Fruit fly (Drosophila melanogaster) whole organism, embryonic: ENCODE results near the gene Tsr1.

ENCODE experiments used
- CG10147 ChIP-seq: fragments of 200-800 bp; sonication (Bioruptor generic); optimal IDR thresholded peaks from 2 replicates; lab custom pipeline; 2019; ENCODE audit warnings: missing biosample characterization, mild to moderate bottlenecking, missing genetic modification characterization, moderate library complexity
- CG10267 ChIP-seq: fragments of 200-800 bp; sonication (Bioruptor generic); optimal IDR thresholded peaks from 2 replicates; lab custom pipeline; 2018; ENCODE audit warnings: missing biosample characterization, mild to moderate bottlenecking, missing genetic modification characterization, moderate library complexity
- CG11504 ChIP-seq: fragments of 200-800 bp; sonication (Bioruptor generic); optimal IDR thresholded peaks from 3 replicates; lab custom pipeline; 2019; ENCODE audit warnings: missing biosample characterization, mild to moderate bottlenecking, missing genetic modification characterization, moderate library complexity
- CG12659 ChIP-seq: fragments of 200-800 bp; sonication (Bioruptor generic); optimal IDR thresholded peaks from 3 replicates; lab custom pipeline; 2017; ENCODE audit warnings: mild to moderate bottlenecking, missing biosample characterization, missing genetic modification reagents, missing genetic modification characterization
- CG12769 ChIP-seq: fragments of 200-800 bp; sonication (Bioruptor generic); optimal IDR thresholded peaks from 2 replicates; lab custom pipeline; 2019; ENCODE audit warnings: missing biosample characterization, mild to moderate bottlenecking, missing genetic modification characterization, moderate library complexity
- CG13296 ChIP-seq: fragments of 200-800 bp; sonication (Bioruptor generic); optimal IDR thresholded peaks from 3 replicates; lab custom pipeline; 2018; ENCODE audit warnings: missing biosample characterization, mild to moderate bottlenecking, missing genetic modification characterization
- CG13424 ChIP-seq: fragments of 200-800 bp; sonication (Bioruptor generic); optimal IDR thresholded peaks from 2 replicates; lab custom pipeline; 2019; ENCODE audit warnings: missing biosample characterization, mild to moderate bottlenecking, missing genetic modification characterization, moderate library complexity
- CG14014 ChIP-seq: fragments of 200-800 bp; sonication (Bioruptor generic); IDR thresholded peaks from 2 replicates; pipeline ENCODE4 v1.3.6; 2022; ENCODE audit warnings: missing biosample characterization, missing genetic modification characterization
- CG17568 ChIP-seq: fragments of 200-800 bp; sonication (Bioruptor generic); optimal IDR thresholded peaks from 2 replicates; lab custom pipeline; 2018; ENCODE audit warnings: missing biosample characterization, mild to moderate bottlenecking, missing genetic modification characterization, moderate library complexity
- CG18619 ChIP-seq: fragments of 200-800 bp; sonication (Bioruptor generic); optimal IDR thresholded peaks from 3 replicates; lab custom pipeline; 2017; ENCODE audit warnings: missing biosample characterization, mild to moderate bottlenecking, missing genetic modification characterization
- CG2678 ChIP-seq: fragments of 200-800 bp; sonication (Bioruptor generic); optimal IDR thresholded peaks from 3 replicates; lab custom pipeline; 2019; ENCODE audit warnings: missing biosample characterization, mild to moderate bottlenecking, missing genetic modification characterization, moderate library complexity
- CG2889 ChIP-seq: fragments of 200-800 bp; sonication (Bioruptor generic); IDR thresholded peaks from 3 replicates; pipeline ENCODE4 v1.3.6; 2022; ENCODE audit warnings: missing biosample characterization, missing genetic modification characterization
- CG34376 ChIP-seq: fragments of 200-800 bp; sonication (Bioruptor generic); optimal IDR thresholded peaks from 2 replicates; lab custom pipeline; 2018; ENCODE audit warnings: missing biosample characterization, mild to moderate bottlenecking, missing genetic modification characterization
- CG3847 ChIP-seq: fragments of 200-800 bp; sonication (Bioruptor generic); IDR thresholded peaks from 2 replicates; pipeline ENCODE4 v1.3.6; 2022; ENCODE audit warnings: missing biosample characterization, missing genetic modification characterization
- CG6765 ChIP-seq: fragments of 200-800 bp; sonication (Bioruptor generic); optimal IDR thresholded peaks from 3 replicates; lab custom pipeline; 2017; ENCODE audit warnings: missing biosample characterization, mild to moderate bottlenecking, missing genetic modification characterization
- CG7556 ChIP-seq: fragments of 200-800 bp; sonication (Bioruptor generic); optimal IDR thresholded peaks from 2 replicates; lab custom pipeline; 2017; ENCODE audit warnings: missing biosample characterization, mild to moderate bottlenecking, missing genetic modification characterization
- CG7839 ChIP-seq: fragments of 200-800 bp; sonication (Bioruptor generic); optimal IDR thresholded peaks from 3 replicates; lab custom pipeline; 2018; ENCODE audit warnings: missing biosample characterization, mild to moderate bottlenecking, missing genetic modification characterization, moderate library complexity
- CG9727 ChIP-seq: fragments of 200-800 bp; sonication (Bioruptor generic); optimal IDR thresholded peaks from 3 replicates; lab custom pipeline; 2017; ENCODE audit warnings: missing biosample characterization, mild to moderate bottlenecking, missing genetic modification characterization
- D19A ChIP-seq: fragments of 200-800 bp; optimal IDR thresholded peaks from 3 replicates; lab custom pipeline; 2019; ENCODE audit warnings: missing biosample characterization, mild to moderate bottlenecking, missing genetic modification characterization, moderate library complexity
- Deaf1 ChIP-seq: fragments of 200-800 bp; optimal IDR thresholded peaks from 3 replicates; lab custom pipeline; 2019; ENCODE audit warnings: missing biosample characterization, mild to moderate bottlenecking, missing genetic modification characterization, moderate library complexity
- Dek ChIP-seq: fragments of 200-800 bp; sonication (Bioruptor generic); optimal IDR thresholded peaks from 3 replicates; lab custom pipeline; 2019; ENCODE audit warnings: missing biosample characterization, mild to moderate bottlenecking, missing genetic modification characterization, moderate library complexity
- E2f1 ChIP-seq: fragments of 200-800 bp; sonication (Bioruptor generic); IDR thresholded peaks from 2 replicates; pipeline ENCODE4 v1.3.6; 2022; ENCODE audit warnings: missing biosample characterization, missing genetic modification characterization
- Ets65A ChIP-seq: fragments of 200-800 bp; sonication (Bioruptor generic); peaks from one replicate; lab custom pipeline; 2016; ENCODE audit warnings: missing biosample characterization, missing genetic modification characterization
- Fer3 ChIP-seq: fragments of 200-800 bp; sonication (Bioruptor generic); optimal IDR thresholded peaks from 2 replicates; lab custom pipeline; 2018; ENCODE audit warnings: missing biosample characterization, mild to moderate bottlenecking, missing genetic modification characterization, moderate library complexity
- Hand ChIP-seq: fragments of 200-800 bp; sonication (Bioruptor generic); optimal IDR thresholded peaks from 2 replicates; lab custom pipeline; 2017; ENCODE audit warnings: mild to moderate bottlenecking, missing biosample characterization, missing genetic modification reagents, missing genetic modification characterization
- Hmr ChIP-seq: fragments of 200-800 bp; sonication (Bioruptor generic); optimal IDR thresholded peaks from 3 replicates; lab custom pipeline; 2017; ENCODE audit warnings: mild to moderate bottlenecking, missing biosample characterization, missing genetic modification reagents, missing genetic modification characterization
- Hr51 ChIP-seq, 2 experiments: fragments of 200-800 bp; sonication (Bioruptor generic); optimal IDR thresholded peaks; 2 replicates in 1 of 2; 3 replicates in 1 of 2; lab custom pipeline; 2016 to 2018; ENCODE audit warnings: missing biosample characterization in 2 of 2, missing genetic modification characterization in 2 of 2, mild to moderate bottlenecking in 1 of 2, moderate library complexity in 1 of 2
- Hsf ChIP-seq: fragments of 200-800 bp; sonication (Bioruptor generic); optimal IDR thresholded peaks from 3 replicates; lab custom pipeline; 2016; ENCODE audit warnings: missing biosample characterization, missing genetic modification characterization
- Max ChIP-seq: fragments of 200-800 bp; sonication (Bioruptor generic); optimal IDR thresholded peaks from 2 replicates; lab custom pipeline; 2016; ENCODE audit warnings: missing biosample characterization, mild to moderate bottlenecking, missing genetic modification characterization
- Med ChIP-seq: fragments of 200-800 bp; sonication (Bioruptor generic); peaks from one replicate; lab custom pipeline; 2016; ENCODE audit warnings: missing biosample characterization, missing genetic modification characterization, mild to moderate bottlenecking, inconsistent platforms, moderate library complexity
- Sox102F ChIP-seq: fragments of 200-800 bp; sonication (Bioruptor generic); optimal IDR thresholded peaks from 2 replicates; lab custom pipeline; 2018; ENCODE audit warnings: missing biosample characterization, mild to moderate bottlenecking, missing genetic modification characterization, moderate library complexity
- TFAM ChIP-seq: fragments of 200-800 bp; sonication (Bioruptor generic); optimal IDR thresholded peaks from 2 replicates; lab custom pipeline; 2017; ENCODE audit warnings: missing biosample characterization, missing genetic modification characterization, inconsistent platforms
- caup ChIP-seq: fragments of 200-800 bp; sonication (Bioruptor generic); optimal IDR thresholded peaks from 3 replicates; lab custom pipeline; 2017; ENCODE audit warnings: missing biosample characterization, mild to moderate bottlenecking, missing genetic modification characterization, moderate library complexity; ENCODE audit not compliant: severe bottlenecking
- crol ChIP-seq: fragments of 200-800 bp; sonication (Bioruptor generic); IDR thresholded peaks from 2 replicates; pipeline ENCODE4 v1.3.6; 2022; ENCODE audit warnings: missing biosample characterization, missing genetic modification characterization
- cwo ChIP-seq: fragments of 200-800 bp; sonication (Bioruptor generic); optimal IDR thresholded peaks from 3 replicates; lab custom pipeline; 2017; ENCODE audit warnings: missing biosample characterization, missing genetic modification characterization, mild to moderate bottlenecking, moderate library complexity, missing genetic modification reagents
- dm ChIP-seq: fragments of 200-800 bp; sonication (Bioruptor generic); optimal IDR thresholded peaks from 3 replicates; lab custom pipeline; 2016; ENCODE audit warnings: missing biosample characterization, missing genetic modification characterization
- emc ChIP-seq: fragments of 200-800 bp; sonication (Bioruptor generic); optimal IDR thresholded peaks from 2 replicates; lab custom pipeline; 2016; ENCODE audit warnings: missing biosample characterization, missing genetic modification characterization
- fd3F ChIP-seq: fragments of 200-800 bp; sonication (Bioruptor generic); optimal IDR thresholded peaks from 2 replicates; lab custom pipeline; 2018; ENCODE audit warnings: missing biosample characterization, mild to moderate bottlenecking, missing genetic modification characterization, moderate library complexity
- fd64A ChIP-seq: fragments of 200-800 bp; sonication (Bioruptor generic); optimal IDR thresholded peaks from 3 replicates; lab custom pipeline; 2018; ENCODE audit warnings: missing biosample characterization, mild to moderate bottlenecking, missing genetic modification characterization
- fu2 ChIP-seq: fragments of 200-800 bp; sonication (Bioruptor generic); optimal IDR thresholded peaks from 2 replicates; lab custom pipeline; 2016; ENCODE audit warnings: missing biosample characterization, missing genetic modification characterization
- gcm ChIP-seq: fragments of 200-800 bp; sonication (Bioruptor generic); optimal IDR thresholded peaks from 2 replicates; lab custom pipeline; 2019; ENCODE audit warnings: missing biosample characterization, mild to moderate bottlenecking, missing genetic modification characterization, moderate library complexity
- gro ChIP-seq: fragments of 200-800 bp; sonication (Bioruptor generic); optimal IDR thresholded peaks from 2 replicates; lab custom pipeline; 2016; ENCODE audit warnings: missing biosample characterization, missing genetic modification characterization
- lab ChIP-seq: fragments of 200-800 bp; sonication (Bioruptor generic); optimal IDR thresholded peaks from 3 replicates; lab custom pipeline; 2017; ENCODE audit warnings: missing biosample characterization, missing genetic modification characterization, mild to moderate bottlenecking, moderate library complexity, missing genetic modification reagents
- lilli ChIP-seq: fragments of 200-800 bp; sonication (Bioruptor generic); optimal IDR thresholded peaks from 3 replicates; lab custom pipeline; 2016; ENCODE audit warnings: missing biosample characterization, missing genetic modification characterization
- org-1 ChIP-seq: fragments of 200-800 bp; sonication (Bioruptor generic); optimal IDR thresholded peaks from 2 replicates; lab custom pipeline; 2017; ENCODE audit warnings: missing biosample characterization, missing genetic modification characterization
- rib ChIP-seq: fragments of 200-800 bp; sonication (Bioruptor generic); IDR thresholded peaks from 2 replicates; pipeline ENCODE4 v1.3.6; 2022; ENCODE audit warnings: missing biosample characterization, missing genetic modification characterization
- sens ChIP-seq: fragments of 200-800 bp; sonication (Bioruptor generic); peaks from one replicate; lab custom pipeline; 2016; ENCODE audit warnings: missing biosample characterization, missing genetic modification characterization
- unc-4 ChIP-seq: fragments of 200-800 bp; sonication (Bioruptor generic); IDR thresholded peaks from 2 replicates; pipeline ENCODE4 v1.3.6; 2022; ENCODE audit warnings: missing biosample characterization, missing genetic modification characterization; ENCODE audit not compliant: partially characterized antibody

Gene Tsr1

dm6 chr3L:21321807-21322503 is 13.1 kb upstream of the Tsr1 start (continued):
- TF ChIP-seq fu2 (GFP tag; lab: Kevin White, UChicago), result peak; percentile 14
- peak; percentile 49 for TF ChIP-seq CG6765
- peak; percentile 73 for TF ChIP-seq lab
- peak; percentile 39; the same call in 1 of the 2 replicates for TF ChIP-seq CG14014
- peak in 1 of 2 experiments; percentile 51 for TF ChIP-seq Hr51 (GFP tag; optimal IDR thresholded peaks at IDR 0.05; lab: Kevin White, UChicago)
- TF ChIP-seq Ets65A (GFP tag; lab: Kevin White, UChicago), result peak; percentile 14
- TF ChIP-seq E2f1, result no peak
- peak; percentile 73 for TF ChIP-seq CG7556
- TF ChIP-seq D19A (tag; lab: Kevin White, UChicago), result peak; percentile 6
- TF ChIP-seq dm (GFP tag; lab: Kevin White, UChicago), result no peak
- TF ChIP-seq rib, result no peak
- peak; percentile 52 for TF ChIP-seq caup (GFP tag; lab: Kevin White, UChicago)
- 0 out of 2 replicates have a peak, but pooled peaks have one; percentile 13 for TF ChIP-seq unc-4 (GFP tag; lab: Robert Waterston, UW)
- TF ChIP-seq CG13296 (GFP tag; lab: Kevin White, UChicago), result peak; percentile 58
- TF ChIP-seq CG34376 (GFP tag; lab: Kevin White, UChicago), result peak; percentile 69
- peak; percentile 79 for TF ChIP-seq Hmr
- TF ChIP-seq CG17568 (GFP tag; lab: Kevin White, UChicago), result peak; percentile 46
- peak; percentile 7 for TF ChIP-seq CG18619
- no peak for TF ChIP-seq Sox102F
- peak; percentile 70 for TF ChIP-seq sens (GFP tag; lab: Kevin White, UChicago)
- peak; percentile 36; the same call in 1 of the 2 replicates for TF ChIP-seq CG3847 (GFP tag; lab: Robert Waterston, UW)
- TF ChIP-seq Hand (GFP tag; lab: Kevin White, UChicago), result peak; percentile 78
- TF ChIP-seq crol (GFP tag; lab: Robert Waterston, UW), result 0 out of 2 replicates have a peak, but pooled peaks have one; percentile 8
- TF ChIP-seq CG2678 (tag; lab: Kevin White, UChicago), result peak; percentile 79
- no peak for TF ChIP-seq emc (GFP tag; lab: Kevin White, UChicago)
- TF ChIP-seq fd64A (GFP tag; lab: Kevin White, UChicago), result no peak
- TF ChIP-seq CG12769, result peak; percentile 49
- TF ChIP-seq CG10267 (tag; lab: Kevin White, UChicago), result peak; percentile 26
- no peak for TF ChIP-seq gro (GFP tag; lab: Kevin White, UChicago)
- TF ChIP-seq org-1, result peak; percentile 5
- TF ChIP-seq CG13424 (tag; lab: Kevin White, UChicago), result peak; percentile 53
- TF ChIP-seq Deaf1 (tag; lab: Kevin White, UChicago), result peak; percentile 95
- no peak for TF ChIP-seq gcm (GFP tag; lab: Kevin White, UChicago)
- peak; percentile 28 for TF ChIP-seq fd3F (GFP tag; lab: Kevin White, UChicago)
- peak; percentile 28 for TF ChIP-seq CG12659 (GFP tag; lab: Kevin White, UChicago)
- TF ChIP-seq CG2889, result no peak
- peak; percentile 54 for TF ChIP-seq CG11504 (tag; lab: Kevin White, UChicago)
- TF ChIP-seq TFAM (GFP tag; lab: Kevin White, UChicago), result no peak
- peak; percentile 2 for TF ChIP-seq Med (GFP tag; lab: Kevin White, UChicago)
- TF ChIP-seq Hsf (GFP tag; lab: Kevin White, UChicago), result peak; percentile 0
- TF ChIP-seq Fer3 (tag; lab: Kevin White, UChicago), result peak; percentile 25
- peak; percentile 37 for TF ChIP-seq lilli
- TF ChIP-seq CG9727, result peak; percentile 20
- peak; percentile 44 for TF ChIP-seq Dek (tag; lab: Kevin White, UChicago)
- TF ChIP-seq CG10147 (GFP tag; lab: Kevin White, UChicago), result peak; percentile 27
- peak; percentile 49 for TF ChIP-seq CG7839 (tag; lab: Kevin White, UChicago)
- no peak for TF ChIP-seq Max
- TF ChIP-seq cwo (GFP tag; lab: Kevin White, UChicago), result peak; percentile 24
